Worm (Caenorhabditis elegans) whole organism, L1 larva: ENCODE results near the gene Y57G11C.40.

ENCODE experiments used
- C16A3.4 ChIP-seq: fragments of 150-350 bp; optimal IDR thresholded peaks from 2 replicates; lab custom pipeline; 2014; ENCODE audit warnings: missing biosample characterization, missing genetic modification characterization
- C34B4.2 ChIP-seq: sonication (generic microtip); optimal IDR thresholded peaks from 2 replicates; lab custom pipeline; 2017; ENCODE audit warnings: mild to moderate bottlenecking, missing genetic modification characterization, missing compliant biosample characterization
- F16B12.6 ChIP-seq: fragments of 150-350 bp; optimal IDR thresholded peaks from 2 replicates; lab custom pipeline; 2014; ENCODE audit warnings: missing biosample characterization, missing genetic modification characterization
- alr-1 ChIP-seq: fragments of 200-800 bp; sonication (Bioruptor generic); optimal IDR thresholded peaks from 2 replicates; lab custom pipeline; 2018; ENCODE audit warnings: borderline replicate concordance, mild to moderate bottlenecking, missing genetic modification characterization, missing compliant biosample characterization
- blmp-1 ChIP-seq: fragments of 150-350 bp; optimal IDR thresholded peaks from 2 replicates; lab custom pipeline; 2014; ENCODE audit warnings: missing biosample characterization, missing genetic modification characterization
- ceh-63 ChIP-seq: fragments of 200-800 bp; sonication (Bioruptor generic); optimal IDR thresholded peaks from 2 replicates; lab custom pipeline; 2018; ENCODE audit warnings: mild to moderate bottlenecking, missing genetic modification characterization, missing compliant biosample characterization
- ceh-88 ChIP-seq: fragments of 200-800 bp; sonication (Bioruptor generic); IDR thresholded peaks from 2 replicates; pipeline ENCODE4 v1.3.6; 2022; ENCODE audit warnings: missing genetic modification characterization, missing compliant biosample characterization
- efl-1 ChIP-seq, 4 experiments: fragments of 150-350 bp; optimal IDR thresholded peaks in 3 of 4; peaks in 1 of 4; 1 replicate in 1 of 4; 2 replicates in 3 of 4; lab custom pipeline; 2014; ENCODE audit warnings: missing biosample characterization in 2 of 4, missing genetic modification characterization in 2 of 4, missing genetic modification reagents in 2 of 4
- egl-13 ChIP-seq: sonication (generic microtip); optimal IDR thresholded peaks from 2 replicates; lab custom pipeline; 2016; ENCODE audit warnings: missing genotype, missing genetic modification reagents, missing genetic modification characterization, missing compliant biosample characterization
- egl-27 ChIP-seq, 2 experiments: fragments of 150-350 bp in 1 of 2; sonication (generic microtip); optimal IDR thresholded peaks; 3 replicates each; lab custom pipeline; 2017 to 2018; ENCODE audit warnings: missing biosample characterization in 2 of 2, missing genetic modification characterization in 2 of 2, missing genetic modification reagents in 2 of 2
- elt-3 ChIP-seq, 6 experiments: fragments of 150-350 bp in 1 of 6; sonication (generic microtip); optimal IDR thresholded peaks; 2 replicates each; lab custom pipeline; 2017 to 2018; ENCODE audit warnings: missing biosample characterization in 6 of 6, missing genetic modification characterization in 6 of 6, inconsistent platforms in 1 of 6
- fkh-8 ChIP-seq: sonication (generic microtip); optimal IDR thresholded peaks from 2 replicates; lab custom pipeline; 2016; ENCODE audit warnings: mild to moderate bottlenecking, missing genetic modification characterization, missing compliant biosample characterization
- fos-1 ChIP-seq: fragments of 150-350 bp; optimal IDR thresholded peaks from 2 replicates; lab custom pipeline; 2014; ENCODE audit warnings: missing biosample characterization, missing genetic modification characterization
- grh-1 ChIP-seq: fragments of 200-800 bp; sonication (Bioruptor generic); IDR thresholded peaks from 2 replicates; pipeline ENCODE4 v1.3.6; 2022; ENCODE audit warnings: missing genetic modification reagents, missing genetic modification characterization, missing compliant biosample characterization
- hlh-17 ChIP-seq: fragments of 200-800 bp; sonication (Bioruptor generic); optimal IDR thresholded peaks from 2 replicates; lab custom pipeline; 2018; ENCODE audit warnings: missing genetic modification characterization, mild to moderate bottlenecking, missing compliant biosample characterization, moderate library complexity, borderline replicate concordance
- isw-1 ChIP-seq: fragments of 200-800 bp; sonication (Bioruptor generic); IDR thresholded peaks from 2 replicates; pipeline ENCODE4 v1.3.6; 2022; ENCODE audit warnings: missing genetic modification characterization, missing compliant biosample characterization
- mab-9 ChIP-seq: fragments of 200-800 bp; sonication (Bioruptor generic); IDR thresholded peaks from 2 replicates; pipeline ENCODE4 v1.3.6; 2022; ENCODE audit warnings: missing genetic modification reagents, missing genetic modification characterization, missing compliant biosample characterization
- mdl-1 ChIP-seq, 2 experiments: fragments of 150-350 bp; optimal IDR thresholded peaks; 2 replicates each; lab custom pipeline; 2014 to 2017; ENCODE audit warnings: missing biosample characterization in 2 of 2, missing genetic modification characterization in 2 of 2, inconsistent platforms in 1 of 2
- nhr-11 ChIP-seq: fragments of 150-350 bp; optimal IDR thresholded peaks from 2 replicates; lab custom pipeline; 2014; ENCODE audit warnings: missing biosample characterization, missing genetic modification characterization
- nhr-12 ChIP-seq: sonication (generic microtip); optimal IDR thresholded peaks from 2 replicates; lab custom pipeline; 2017; ENCODE audit warnings: missing biosample characterization, missing genetic modification characterization
- nhr-19 ChIP-seq: fragments of 200-800 bp; sonication (Bioruptor generic); conservative IDR thresholded peaks from 2 replicates; pipeline ENCODE4 v1.3.6; 2022; ENCODE audit warnings: missing genetic modification characterization, missing compliant biosample characterization
- nhr-237 ChIP-seq: fragments of 150-350 bp; optimal IDR thresholded peaks from 2 replicates; lab custom pipeline; 2014; ENCODE audit warnings: missing biosample characterization, missing genetic modification characterization
- nhr-47 ChIP-seq: sonication (generic microtip); optimal IDR thresholded peaks from 2 replicates; lab custom pipeline; 2016; ENCODE audit warnings: mild to moderate bottlenecking, missing genetic modification characterization, moderate library complexity, missing compliant biosample characterization
- nhr-84 ChIP-seq: sonication (generic microtip); optimal IDR thresholded peaks from 2 replicates; lab custom pipeline; 2017; ENCODE audit warnings: missing biosample characterization, missing genetic modification characterization
- nhr-85 ChIP-seq: sonication (generic microtip); peaks from one replicate; lab custom pipeline; 2016; ENCODE audit warnings: missing genetic modification characterization, inconsistent platforms, missing compliant biosample characterization
- nhr-90 ChIP-seq: sonication (generic microtip); optimal IDR thresholded peaks from 2 replicates; lab custom pipeline; 2016; ENCODE audit warnings: mild to moderate bottlenecking, missing genetic modification characterization, missing compliant biosample characterization; ENCODE audit not compliant: poor library complexity
- pax-3 ChIP-seq: fragments of 200-800 bp; sonication (Bioruptor generic); optimal IDR thresholded peaks from 2 replicates; lab custom pipeline; 2018; ENCODE audit warnings: mild to moderate bottlenecking, missing genetic modification characterization, moderate library complexity, missing compliant biosample characterization
- skn-1 ChIP-seq: fragments of 150-350 bp; optimal IDR thresholded peaks from 2 replicates; lab custom pipeline; 2014; ENCODE audit warnings: missing biosample characterization, missing genetic modification characterization
- snpc-4 ChIP-seq: fragments of 150-350 bp; optimal IDR thresholded peaks from 2 replicates; lab custom pipeline; 2014; ENCODE audit warnings: missing biosample characterization, missing genetic modification characterization
- sox-4 ChIP-seq: sonication (generic microtip); optimal IDR thresholded peaks from 2 replicates; lab custom pipeline; 2016; ENCODE audit warnings: missing genetic modification characterization, missing compliant biosample characterization
- tbx-2 ChIP-seq: sonication (generic microtip); optimal IDR thresholded peaks from 2 replicates; lab custom pipeline; 2016; ENCODE audit warnings: missing genetic modification characterization, missing compliant biosample characterization
- unc-98 ChIP-seq: fragments of 200-800 bp; sonication (Bioruptor generic); IDR thresholded peaks from 2 replicates; pipeline ENCODE4 v1.3.6; 2022; ENCODE audit warnings: missing genetic modification characterization, missing compliant biosample characterization
- vab-15 ChIP-seq: sonication (generic microtip); optimal IDR thresholded peaks from 2 replicates; lab custom pipeline; 2017; ENCODE audit warnings: missing genotype, mild to moderate bottlenecking, missing genetic modification characterization, missing compliant biosample characterization
- xbp-1 ChIP-seq: sonication (generic microtip); optimal IDR thresholded peaks from 2 replicates; lab custom pipeline; 2016; ENCODE audit warnings: missing genetic modification characterization, missing compliant biosample characterization
- ztf-11 ChIP-seq, 2 experiments: sonication (generic microtip); optimal IDR thresholded peaks; 2 replicates each; lab custom pipeline; 2016 to 2017; ENCODE audit warnings: missing genetic modification characterization in 2 of 2, missing biosample characterization in 1 of 2, missing compliant biosample characterization in 1 of 2

Y57G11C.40 gene

ce11 chrIV:14709286-14709685 is 5.2 kb upstream of the Y57G11C.40 start, which contains the start of gene lgc-7 (continued):
- TF ChIP-seq pax-3 (tag; lab: Kevin White, UChicago): no peak
- TF ChIP-seq nhr-90 (tag; lab: Kevin White, UChicago): no peak

- TF ChIP-seq sox-4 (no peak), nhr-47 (tag; lab: Kevin White, UChicago) (no peak), blmp-1 (tag; lab: Kevin White, UChicago) (no peak), fkh-8 (tag; lab: Kevin White, UChicago) (no peak), xbp-1 (tag; lab: Kevin White, UChicago) (no peak), nhr-11 (no peak)
- TF ChIP-seq, all 84 proteins: peak for 0
Observed at ce11 chrIV:14706302-14706701, 2.2 kb upstream of the Y57G11C.40 start, which contains the start of gene Y57G11C.41. TSS of gene Y57G11C.41 (minus strand) at chrIV:14706402.

ce11 chrIV:14704952-14705351 is 897 bp upstream of the Y57G11C.40 start:
- TF ChIP-seq egl-13 (tag; lab: Kevin White, UChicago) (no peak), skn-1 (tag; lab: Kevin White, UChicago) (no peak), nhr-12 (no peak), fos-1 (tag; lab: Kevin White, UChicago) (no peak), nhr-237 (tag; lab: Kevin White, UChicago) (no peak), sox-4 (no peak), F16B12.6 (tag; lab: Kevin White, UChicago) (no peak), C16A3.4 (no peak)

ce11 chrIV:14699840-14700239 is 4.2 kb downstream of the Y57G11C.40 start, which contains the start of gene haf-8:
TSS of gene haf-8 (minus strand) at chrIV:14699940.
- no peak for TF ChIP-seq ceh-63
- TF ChIP-seq nhr-47 (tag; lab: Kevin White, UChicago): no peak

ce11 chrIV:14687716-14688115 is 16.3 kb downstream of the Y57G11C.40 start:
- TF ChIP-seq egl-13 (tag; lab: Kevin White, UChicago): no peak
- no peak for TF ChIP-seq alr-1 (tag; lab: Kevin White, UChicago)
- TF ChIP-seq fos-1 (tag; lab: Kevin White, UChicago): no peak
- TF ChIP-seq snpc-4: no peak
- TF ChIP-seq nhr-19 (GFP tag; lab: Robert Waterston, UW): no peak
- TF ChIP-seq vab-15 (tag; lab: Kevin White, UChicago): no peak

ce11 chrIV:14679060-14679459 is 25.0 kb downstream of the Y57G11C.40 start:
- TF ChIP-seq blmp-1 (tag; lab: Kevin White, UChicago) (peak; percentile 62), unc-98 (GFP tag; lab: Robert Waterston, UW) (no peak), elt-3 (tag; optimal IDR thresholded peaks at IDR 0.05; lab: Kevin White, UChicago) (peak in 1 of 6 experiments; percentile 11)

- TF ChIP-seq elt-3 (tag; optimal IDR thresholded peaks at IDR 0.05; lab: Kevin White, UChicago): peak in 2 of 6 experiments; percentile 14 to 44
- TF ChIP-seq egl-13 (tag; lab: Kevin White, UChicago): no peak
- TF ChIP-seq nhr-85 (tag; lab: Kevin White, UChicago): peak; percentile 66
- TF ChIP-seq alr-1 (tag; lab: Kevin White, UChicago): no peak
- no peak for TF ChIP-seq efl-1 (optimal IDR thresholded peaks at IDR 0.05; lab: Kevin White, UChicago)
- TF ChIP-seq efl-1 (GFP tag; optimal IDR thresholded peaks at IDR 0.05 in 1 of 2; lab: Kevin White, UChicago): peak in 1 of 2 experiments; percentile 86
Observed at ce11 chrIV:14677095-14677633, 26.9 kb downstream of the Y57G11C.40 start, which contains the start of gene Y57G11C.31. TSS of gene Y57G11C.31 (plus strand) at chrIV:14677370.

- no peak for TF ChIP-seq nhr-84 (tag; lab: Kevin White, UChicago)
- TF ChIP-seq nhr-237 (tag; lab: Kevin White, UChicago): no peak
- TF ChIP-seq nhr-19 (GFP tag; lab: Robert Waterston, UW): no peak
- TF ChIP-seq fos-1 (tag; lab: Kevin White, UChicago): no peak
- peak in 1 of 6 experiments; percentile 45 for TF ChIP-seq elt-3 (tag; optimal IDR thresholded peaks at IDR 0.05; lab: Kevin White, UChicago)
- TF ChIP-seq mab-9 (GFP tag; lab: Robert Waterston, UW): no peak
- no peak for TF ChIP-seq nhr-12
- no peak for TF ChIP-seq mdl-1 (tag; optimal IDR thresholded peaks at IDR 0.05; lab: Kevin White, UChicago)
- no peak for TF ChIP-seq hlh-17
- peak; percentile 14 for TF ChIP-seq xbp-1 (tag; lab: Kevin White, UChicago)
- peak; percentile 3 for TF ChIP-seq tbx-2 (tag; lab: Kevin White, UChicago)
- TF ChIP-seq blmp-1 (tag; lab: Kevin White, UChicago): peak; percentile 88
- no peak for TF ChIP-seq egl-27 (tag; optimal IDR thresholded peaks at IDR 0.05; lab: Kevin White, UChicago)
- no peak for TF ChIP-seq C34B4.2 (tag; lab: Kevin White, UChicago)
- no peak for TF ChIP-seq ceh-88 (GFP tag; lab: Robert Waterston, UW)
- TF ChIP-seq ztf-11 (tag; optimal IDR thresholded peaks at IDR 0.05; lab: Kevin White, UChicago): no peak
- TF ChIP-seq F16B12.6 (tag; lab: Kevin White, UChicago): no peak
- 0 out of 2 replicates have a peak, but pooled peaks have one; percentile 38 for TF ChIP-seq grh-1 (GFP tag; lab: Robert Waterston, UW)
- TF ChIP-seq isw-1 (GFP tag; lab: Robert Waterston, UW): no peak
Observed at ce11 chrIV:14675789-14676188, 28.3 kb downstream of the Y57G11C.40 start.
